Worm (Caenorhabditis elegans) whole organism, late embryonic: ENCODE measurements around the gene ipla-6.

Source experiments
- C08G9.2 ChIP-seq: sonication (generic microtip); optimal IDR thresholded peaks from 2 replicates; lab custom pipeline; 2016; ENCODE audit warnings: mild to moderate bottlenecking, missing genetic modification characterization, moderate library complexity, missing compliant biosample characterization
- C38D4.7 ChIP-seq: fragments of 200-800 bp; sonication (Bioruptor generic); optimal IDR thresholded peaks from 2 replicates; lab custom pipeline; 2018; ENCODE audit warnings: mild to moderate bottlenecking, missing genetic modification characterization, moderate library complexity, missing compliant biosample characterization
- K09A11.1 ChIP-seq: sonication (generic microtip); optimal IDR thresholded peaks from 2 replicates; lab custom pipeline; 2017; ENCODE audit warnings: antibody characterized with exemption, mild to moderate bottlenecking, missing genetic modification characterization, missing compliant biosample characterization; ENCODE audit not compliant: insufficient read depth
- T23F11.4 ChIP-seq: fragments of 200-800 bp; sonication (Bioruptor generic); optimal IDR thresholded peaks from 2 replicates; lab custom pipeline; 2018; ENCODE audit warnings: mild to moderate bottlenecking, missing genetic modification characterization, missing compliant biosample characterization
- ahr-1 ChIP-seq: sonication (generic microtip); optimal IDR thresholded peaks from 2 replicates; lab custom pipeline; 2016; ENCODE audit warnings: missing genetic modification characterization, missing compliant biosample characterization
- ama-1 ChIP-seq: fragments of 150-350 bp; optimal IDR thresholded peaks from 2 replicates; lab custom pipeline; 2014
- ceh-14 ChIP-seq: sonication (generic microtip); optimal IDR thresholded peaks from 2 replicates; lab custom pipeline; 2016; ENCODE audit warnings: missing genotype, missing genetic modification characterization, missing compliant biosample characterization
- ceh-18 ChIP-seq: sonication (generic microtip); optimal IDR thresholded peaks from 2 replicates; lab custom pipeline; 2016; ENCODE audit warnings: missing genetic modification characterization, missing compliant biosample characterization
- ceh-19 ChIP-seq: fragments of 200-800 bp; sonication (Bioruptor generic); optimal IDR thresholded peaks from 2 replicates; lab custom pipeline; 2018; ENCODE audit warnings: mild to moderate bottlenecking, missing genetic modification characterization, missing compliant biosample characterization
- ceh-22 ChIP-seq: sonication (generic microtip); optimal IDR thresholded peaks from 2 replicates; lab custom pipeline; 2017; ENCODE audit warnings: missing biosample characterization, missing genetic modification characterization
- ceh-24 ChIP-seq: sonication (generic microtip); optimal IDR thresholded peaks from 2 replicates; lab custom pipeline; 2016; ENCODE audit warnings: mild to moderate bottlenecking, missing genetic modification characterization, missing compliant biosample characterization
- ceh-30 ChIP-seq: fragments of 150-350 bp; optimal IDR thresholded peaks from 2 replicates; lab custom pipeline; 2014; ENCODE audit warnings: missing biosample characterization, missing genetic modification characterization
- ceh-31 ChIP-seq: sonication (generic microtip); optimal IDR thresholded peaks from 2 replicates; lab custom pipeline; 2016; ENCODE audit warnings: missing genetic modification characterization, missing compliant biosample characterization
- ceh-34 ChIP-seq: sonication (generic microtip); optimal IDR thresholded peaks from 2 replicates; lab custom pipeline; 2016; ENCODE audit warnings: mild to moderate bottlenecking, missing genetic modification characterization, missing compliant biosample characterization
- ceh-45 ChIP-seq: fragments of 200-800 bp; sonication (Bioruptor generic); IDR thresholded peaks from 2 replicates; pipeline ENCODE4 v1.3.6; 2022; ENCODE audit warnings: missing genetic modification reagents, missing genetic modification characterization, missing compliant biosample characterization
- ceh-48 ChIP-seq: sonication (generic microtip); optimal IDR thresholded peaks from 2 replicates; lab custom pipeline; 2016; ENCODE audit warnings: missing genetic modification characterization, inconsistent platforms, missing compliant biosample characterization
- ceh-9 ChIP-seq: sonication (generic microtip); optimal IDR thresholded peaks from 2 replicates; lab custom pipeline; 2016; ENCODE audit warnings: mild to moderate bottlenecking, missing genetic modification characterization, inconsistent platforms, missing compliant biosample characterization
- dmd-4 ChIP-seq: sonication (generic microtip); optimal IDR thresholded peaks from 2 replicates; lab custom pipeline; 2016; ENCODE audit warnings: borderline replicate concordance, missing genetic modification characterization, missing compliant biosample characterization
- ets-4 ChIP-seq: sonication (generic microtip); optimal IDR thresholded peaks from 2 replicates; lab custom pipeline; 2016; ENCODE audit warnings: missing genetic modification characterization, missing compliant biosample characterization
- fax-1 ChIP-seq: sonication (generic microtip); optimal IDR thresholded peaks from 2 replicates; lab custom pipeline; 2016; ENCODE audit warnings: missing genotype, missing genetic modification characterization, missing compliant biosample characterization
- fkh-10 ChIP-seq: fragments of 150-350 bp; optimal IDR thresholded peaks from 2 replicates; lab custom pipeline; 2014; ENCODE audit warnings: missing biosample characterization, missing genetic modification reagents, missing genetic modification characterization
- fkh-6 ChIP-seq: sonication (generic microtip); optimal IDR thresholded peaks from 2 replicates; lab custom pipeline; 2016; ENCODE audit warnings: missing genetic modification characterization, missing compliant biosample characterization
- gmeb-2 ChIP-seq: sonication (generic microtip); optimal IDR thresholded peaks from 2 replicates; lab custom pipeline; 2016; ENCODE audit warnings: missing genetic modification characterization, inconsistent platforms, missing compliant biosample characterization
- hlh-13 ChIP-seq: fragments of 200-800 bp; sonication (Bioruptor generic); optimal IDR thresholded peaks from 2 replicates; lab custom pipeline; 2018; ENCODE audit warnings: mild to moderate bottlenecking, missing genetic modification characterization, missing compliant biosample characterization
- hlh-15 ChIP-seq: sonication (generic microtip); optimal IDR thresholded peaks from 2 replicates; lab custom pipeline; 2016; ENCODE audit warnings: missing genetic modification characterization, missing compliant biosample characterization
- hlh-30 ChIP-seq: sonication (generic microtip); optimal IDR thresholded peaks from 2 replicates; lab custom pipeline; 2017; ENCODE audit warnings: antibody characterized with exemption, missing genetic modification characterization, missing compliant biosample characterization; ENCODE audit not compliant: insufficient read depth
- hlh-6 ChIP-seq: sonication (generic microtip); optimal IDR thresholded peaks from 2 replicates; lab custom pipeline; 2016; ENCODE audit warnings: missing genotype, missing genetic modification characterization, missing compliant biosample characterization
- hlh-8 ChIP-seq: sonication (generic microtip); optimal IDR thresholded peaks from 2 replicates; lab custom pipeline; 2016; ENCODE audit warnings: missing genotype, missing genetic modification characterization, missing compliant biosample characterization
- madf-2 ChIP-seq: sonication (generic microtip); optimal IDR thresholded peaks from 2 replicates; lab custom pipeline; 2017; ENCODE audit warnings: missing genetic modification characterization, missing compliant biosample characterization
- mec-3 ChIP-seq: sonication (generic microtip); optimal IDR thresholded peaks from 2 replicates; lab custom pipeline; 2016; ENCODE audit warnings: borderline replicate concordance, missing genetic modification characterization, missing compliant biosample characterization
- nfya-1 ChIP-seq: sonication (generic microtip); optimal IDR thresholded peaks from 2 replicates; lab custom pipeline; 2017; ENCODE audit warnings: missing genetic modification characterization, mild to moderate bottlenecking, missing compliant biosample characterization, antibody characterized with exemption, moderate library complexity
- nhr-11 ChIP-seq: fragments of 150-350 bp; optimal IDR thresholded peaks from 2 replicates; lab custom pipeline; 2014; ENCODE audit warnings: missing biosample characterization, missing genetic modification characterization
- npax-4 ChIP-seq: sonication (generic microtip); optimal IDR thresholded peaks from 2 replicates; lab custom pipeline; 2016; ENCODE audit warnings: missing genetic modification characterization, missing compliant biosample characterization
- pag-3 ChIP-seq: sonication (generic microtip); optimal IDR thresholded peaks from 2 replicates; lab custom pipeline; 2016; ENCODE audit warnings: missing compliant biosample characterization, missing genetic modification characterization, borderline replicate concordance
- pat-9 ChIP-seq: fragments of 200-800 bp; sonication (Bioruptor generic); optimal IDR thresholded peaks from 2 replicates; lab custom pipeline; 2018; ENCODE audit warnings: mild to moderate bottlenecking, missing genetic modification characterization, moderate library complexity, missing compliant biosample characterization
- pax-1 ChIP-seq: fragments of 150-350 bp; optimal IDR thresholded peaks from 2 replicates; lab custom pipeline; 2014; ENCODE audit warnings: missing biosample characterization, missing genetic modification characterization
- pha-2 ChIP-seq: sonication (generic microtip); optimal IDR thresholded peaks from 2 replicates; lab custom pipeline; 2017; ENCODE audit warnings: mild to moderate bottlenecking, missing genetic modification characterization, missing compliant biosample characterization
- pqm-1 ChIP-seq: sonication (generic microtip); optimal IDR thresholded peaks from 2 replicates; lab custom pipeline; 2016; ENCODE audit warnings: missing genetic modification characterization, missing compliant biosample characterization
- ref-2 ChIP-seq: sonication (generic microtip); optimal IDR thresholded peaks from 2 replicates; lab custom pipeline; 2016; ENCODE audit warnings: missing genetic modification characterization, missing compliant biosample characterization
- rnt-1 ChIP-seq: sonication (generic microtip); optimal IDR thresholded peaks from 2 replicates; lab custom pipeline; 2016; ENCODE audit warnings: missing genetic modification characterization, missing compliant biosample characterization
- syd-9 ChIP-seq: sonication (generic microtip); optimal IDR thresholded peaks from 2 replicates; lab custom pipeline; 2016; ENCODE audit warnings: mild to moderate bottlenecking, missing genetic modification characterization, moderate library complexity, missing compliant biosample characterization
- tbx-7 ChIP-seq: sonication (generic microtip); optimal IDR thresholded peaks from 2 replicates; lab custom pipeline; 2016; ENCODE audit warnings: missing genotype, missing genetic modification characterization, missing compliant biosample characterization
- ttx-3 ChIP-seq: sonication (generic microtip); optimal IDR thresholded peaks from 2 replicates; lab custom pipeline; 2016; ENCODE audit warnings: missing genetic modification reagents, missing genetic modification characterization, missing compliant biosample characterization
- unc-3 ChIP-seq, 2 experiments: fragments of 200-800 bp in 1 of 2; sonication (Bioruptor generic) in 1 of 2; sonication (generic microtip) in 1 of 2; conservative IDR thresholded peaks in 1 of 2; optimal IDR thresholded peaks in 1 of 2; 2 replicates each; pipeline versions ENCODE4 v1.3.6 to Lab custom; 2016 to 2022; ENCODE audit warnings: missing compliant biosample characterization in 2 of 2, missing genetic modification characterization in 2 of 2, missing genetic modification reagents in 1 of 2
- unc-42 ChIP-seq: sonication (generic microtip); optimal IDR thresholded peaks from 2 replicates; lab custom pipeline; 2016; ENCODE audit warnings: missing genotype, missing genetic modification characterization, missing compliant biosample characterization
- unc-86 ChIP-seq: sonication (generic microtip); optimal IDR thresholded peaks from 2 replicates; lab custom pipeline; 2016; ENCODE audit warnings: missing genetic modification characterization, missing compliant biosample characterization
- zip-5 ChIP-seq: sonication (generic microtip); optimal IDR thresholded peaks from 2 replicates; lab custom pipeline; 2016; ENCODE audit warnings: missing genetic modification characterization, missing compliant biosample characterization
- ztf-16 ChIP-seq: sonication (generic microtip); optimal IDR thresholded peaks from 2 replicates; lab custom pipeline; 2017; ENCODE audit warnings: missing genetic modification characterization, missing compliant biosample characterization

The ipla-6 gene

DNA sequence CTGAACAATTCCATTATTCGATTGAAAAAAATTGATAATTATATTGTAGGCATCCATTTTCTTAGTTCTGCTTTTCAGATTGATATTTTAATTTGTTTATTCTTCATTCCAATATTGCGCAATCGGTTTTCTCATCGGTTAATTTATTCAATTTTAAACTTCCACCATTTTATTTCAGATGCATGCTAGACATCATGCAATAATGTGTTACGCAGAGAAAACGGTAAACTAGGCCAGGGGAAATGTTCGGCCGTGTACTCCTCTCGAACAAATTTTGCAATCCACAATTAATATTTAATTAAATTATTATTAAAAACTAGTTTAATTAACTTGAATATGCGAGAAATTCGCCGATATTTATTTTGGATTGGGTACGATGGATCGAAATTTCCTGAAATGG, 15.8 kb upstream of the ipla-6 start, which contains the start of gene Y73B6BL.29 (continued):
- TF ChIP-seq ceh-18 (tag; lab: Kevin White, UChicago) (peak; percentile 27), ceh-48 (no peak), pqm-1 (tag; lab: Kevin White, UChicago) (peak; percentile 69), fax-1 (peak; percentile 75), ets-4 (tag; lab: Kevin White, UChicago) (peak; percentile 96), zip-5 (peak; percentile 84), pax-1 (tag; lab: Kevin White, UChicago) (peak; percentile 63), ceh-30 (no peak), pha-2 (peak; percentile 40), gmeb-2 (peak; percentile 18), ceh-31 (tag; lab: Kevin White, UChicago) (peak; percentile 91), ztf-16 (tag; lab: Kevin White, UChicago) (peak; percentile 17), C08G9.2 (tag; lab: Kevin White, UChicago) (peak; percentile 93), hlh-8 (tag; lab: Kevin White, UChicago) (peak; percentile 86), mec-3 (tag; lab: Kevin White, UChicago) (peak; percentile 73), rnt-1 (tag; lab: Kevin White, UChicago) (peak; percentile 59), ceh-34 (tag; lab: Kevin White, UChicago) (peak; percentile 13), ceh-14 (tag; lab: Kevin White, UChicago) (peak; percentile 56), ama-1 (lab: Kevin White, UChicago) (no peak), unc-86 (peak; percentile 12), ref-2 (tag; lab: Kevin White, UChicago) (peak; percentile 90)

DNA sequence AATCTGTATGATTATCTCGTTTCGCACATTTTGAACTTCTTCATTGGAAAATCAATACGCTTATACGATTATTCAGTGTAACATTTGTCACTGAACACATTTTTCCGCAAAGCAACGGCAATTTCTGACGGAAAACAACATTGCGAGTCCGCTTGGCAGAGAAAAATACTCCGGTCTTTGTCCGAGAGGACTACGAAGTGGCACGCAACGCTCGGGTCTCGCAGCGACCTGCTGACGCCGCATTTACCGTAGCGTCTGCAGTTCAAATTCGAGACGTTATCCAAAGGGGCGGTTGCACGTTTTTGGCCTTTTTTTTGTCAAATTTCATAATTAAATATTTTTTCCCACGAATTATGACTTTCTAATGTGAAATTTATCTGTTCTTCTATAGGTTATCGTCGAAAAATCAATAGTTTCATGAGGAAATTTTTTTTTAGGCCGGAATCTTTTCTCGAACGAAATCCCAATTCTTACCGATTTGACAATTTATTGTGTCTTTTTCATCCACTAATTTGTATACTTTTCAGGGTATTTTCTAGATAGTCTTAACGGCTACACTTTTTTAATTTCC, 13.7 kb upstream of the ipla-6 start, which contains the start of gene sqd-1:
TSS of gene sqd-1 (plus strand) at position 521 of the 571 bp plus-strand sequence.
- TF ChIP-seq dmd-4 (tag; lab: Kevin White, UChicago) = no peak
- peak; percentile 24 for TF ChIP-seq syd-9 (tag; lab: Kevin White, UChicago)
- TF ChIP-seq K09A11.1 (tag; lab: Kevin White, UChicago) = peak; percentile 27
- peak; percentile 80 for TF ChIP-seq ref-2 (tag; lab: Kevin White, UChicago)
- TF ChIP-seq zip-5 = no peak
- TF ChIP-seq hlh-13 (GFP tag; lab: Kevin White, UChicago) = no peak
- no peak for TF ChIP-seq ahr-1 (tag; lab: Kevin White, UChicago)
- TF ChIP-seq hlh-6 = peak; percentile 33
- TF ChIP-seq unc-3 (GFP tag; conservative IDR thresholded peaks at IDR 0.05; lab: Robert Waterston, UW) = no peak
- no peak for TF ChIP-seq unc-3 (tag; optimal IDR thresholded peaks at IDR 0.05; lab: Kevin White, UChicago)
- peak; percentile 46 for TF ChIP-seq ceh-19 (GFP tag; lab: Kevin White, UChicago)
- TF ChIP-seq T23F11.4 = no peak
- TF ChIP-seq ceh-48 = peak; percentile 54
- peak; percentile 91 for TF ChIP-seq nfya-1 (tag; lab: Kevin White, UChicago)
- TF ChIP-seq pat-9 (tag; lab: Kevin White, UChicago) = peak; percentile 31
- no peak for TF ChIP-seq pha-2
- peak; percentile 87 for TF ChIP-seq ceh-18 (tag; lab: Kevin White, UChicago)
- TF ChIP-seq ztf-16 (tag; lab: Kevin White, UChicago) = peak; percentile 31
- peak; percentile 20 for TF ChIP-seq npax-4 (tag; lab: Kevin White, UChicago)
- TF ChIP-seq pax-1 (tag; lab: Kevin White, UChicago) = peak; percentile 57
- no peak for TF ChIP-seq ceh-9 (tag; lab: Kevin White, UChicago)
- peak; percentile 28 for TF ChIP-seq fkh-10 (GFP tag; lab: Kevin White, UChicago)
- no peak for TF ChIP-seq pag-3
- TF ChIP-seq hlh-30 = peak; percentile 60
- no peak for TF ChIP-seq mec-3 (tag; lab: Kevin White, UChicago)
- no peak for TF ChIP-seq ceh-45
- peak; percentile 80 for TF ChIP-seq madf-2
- no peak for TF ChIP-seq ttx-3 (tag; lab: Kevin White, UChicago)
- TF ChIP-seq tbx-7 (tag; lab: Kevin White, UChicago) = no peak
- TF ChIP-seq ceh-22 (tag; lab: Kevin White, UChicago) = no peak
- peak; percentile 81 for TF ChIP-seq unc-42 (tag; lab: Kevin White, UChicago)
- no peak for TF ChIP-seq pqm-1 (tag; lab: Kevin White, UChicago)
- no peak for TF ChIP-seq fkh-6
- no peak for TF ChIP-seq hlh-15 (tag; lab: Kevin White, UChicago)
- no peak for TF ChIP-seq C38D4.7
- peak; percentile 90 for TF ChIP-seq ceh-31 (tag; lab: Kevin White, UChicago)
- no peak for TF ChIP-seq ceh-14 (tag; lab: Kevin White, UChicago)
- TF ChIP-seq C08G9.2 (tag; lab: Kevin White, UChicago) = peak; percentile 69
- no peak for TF ChIP-seq nhr-11
- no peak for TF ChIP-seq ceh-24 (tag; lab: Kevin White, UChicago)
- TF ChIP-seq ceh-30 = peak; percentile 16
